Worm (Caenorhabditis elegans): Measurements from ENCODE around the gene Y17D7B.3.

DNA sequence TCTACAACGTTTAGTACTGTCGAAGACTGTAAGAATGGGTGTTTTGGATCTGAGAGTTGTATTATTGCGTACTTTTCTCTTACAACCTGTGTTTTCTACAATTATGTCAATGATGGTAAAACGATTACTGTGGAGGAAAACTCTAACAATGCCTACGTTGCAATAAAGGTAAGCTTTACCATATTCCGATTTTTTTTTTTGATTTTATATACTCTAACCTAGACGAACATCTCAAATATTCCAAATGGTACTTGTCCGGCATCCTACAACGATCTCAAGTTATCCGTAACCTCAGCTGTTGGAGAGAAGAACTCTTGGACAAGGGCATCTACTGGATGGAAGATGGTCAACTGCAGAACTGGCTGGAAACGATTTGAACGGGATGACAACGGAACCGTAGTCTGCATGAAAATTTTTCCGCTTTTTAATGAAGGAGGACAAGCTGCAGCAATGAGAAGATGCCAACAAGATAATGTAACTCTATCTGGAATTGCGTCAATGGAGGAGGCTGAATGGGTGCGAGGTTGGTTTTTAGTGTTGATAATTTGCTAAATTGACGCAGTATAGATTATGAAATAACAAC, 14.7 kb downstream of the Y17D7B.3 start:
- TF ChIP-seq nhr-28 (tag; optimal IDR thresholded peaks at IDR 0.05) (no peak), unc-62 (GFP tag; optimal IDR thresholded peaks at IDR 0.05) (no peak), zip-8 (tag; optimal IDR thresholded peaks at IDR 0.05) (no peak), ztf-11 (tag; optimal IDR thresholded peaks at IDR 0.05) (no peak)

All from whole organism, mixed stage, embryonic.